Worm (Caenorhabditis elegans): ENCODE results near the gene C35A5.6.

- no peak for TF ChIP-seq tab-1 (GFP tag; IDR thresholded peaks at IDR 0.05)
- no peak for TF ChIP-seq cog-1 (tag; optimal IDR thresholded peaks at IDR 0.05)
- no peak for TF ChIP-seq med-1 (GFP tag; optimal IDR thresholded peaks at IDR 0.05; ENCODE audit: insufficient read depth)
- no peak for TF ChIP-seq klf-2 (GFP tag; conservative IDR thresholded peaks at IDR 0.05)
These were observed 35.8 kb upstream of the C35A5.6 start for ce11 chrV:10472901-10473774.

Measured in whole organism, midembryonic.